Fruit fly (Drosophila melanogaster) whole organism, embryonic: Measurements from ENCODE around the gene Gclc.

Source experiments
- ATbp ChIP-seq: fragments of 200-800 bp; sonication (Bioruptor generic); optimal IDR thresholded peaks from 2 replicates; lab custom pipeline; 2017; ENCODE audit warnings: missing biosample characterization, mild to moderate bottlenecking, missing genetic modification characterization, missing genetic modification reagents
- Bteb2 ChIP-seq: fragments of 200-800 bp; sonication (Bioruptor generic); optimal IDR thresholded peaks from 2 replicates; lab custom pipeline; 2016; ENCODE audit warnings: missing biosample characterization, missing genetic modification characterization
- CG10209 ChIP-seq: fragments of 200-800 bp; sonication (Bioruptor generic); optimal IDR thresholded peaks from 3 replicates; lab custom pipeline; 2017; ENCODE audit warnings: missing biosample characterization, mild to moderate bottlenecking, missing genetic modification characterization, missing genetic modification reagents
- CG10431 ChIP-seq: fragments of 200-800 bp; sonication (Bioruptor generic); optimal IDR thresholded peaks from 3 replicates; lab custom pipeline; 2018; ENCODE audit warnings: missing biosample characterization, mild to moderate bottlenecking, missing genetic modification characterization
- CG12219 ChIP-seq: fragments of 200-800 bp; sonication (Bioruptor generic); optimal IDR thresholded peaks from 3 replicates; lab custom pipeline; 2018; ENCODE audit warnings: missing biosample characterization, mild to moderate bottlenecking, missing genetic modification characterization
- CG12299 ChIP-seq: fragments of 200-800 bp; sonication (Bioruptor generic); optimal IDR thresholded peaks from 2 replicates; lab custom pipeline; 2018; ENCODE audit warnings: missing biosample characterization, mild to moderate bottlenecking, missing genetic modification characterization
- CG1233 ChIP-seq: fragments of 200-800 bp; sonication (Bioruptor generic); optimal IDR thresholded peaks from 4 replicates; lab custom pipeline; 2018; ENCODE audit warnings: missing biosample characterization, mild to moderate bottlenecking, missing genetic modification characterization
- CG14860 ChIP-seq: fragments of 200-800 bp; sonication (Bioruptor generic); IDR thresholded peaks from 3 replicates; pipeline ENCODE4 v1.3.6; 2022; ENCODE audit warnings: missing biosample characterization, missing genetic modification characterization; ENCODE audit not compliant: partially characterized antibody
- CG14965 ChIP-seq: fragments of 200-800 bp; sonication (Bioruptor generic); optimal IDR thresholded peaks from 2 replicates; lab custom pipeline; 2016; ENCODE audit warnings: missing biosample characterization, missing genetic modification characterization, borderline replicate concordance
- CG15601 ChIP-seq: fragments of 200-800 bp; sonication (Bioruptor generic); optimal IDR thresholded peaks from 3 replicates; lab custom pipeline; 2019; ENCODE audit warnings: missing biosample characterization, mild to moderate bottlenecking, missing genetic modification characterization, moderate library complexity
- CG17359 ChIP-seq: fragments of 200-800 bp; sonication (Bioruptor generic); optimal IDR thresholded peaks from 3 replicates; lab custom pipeline; 2018; ENCODE audit warnings: missing biosample characterization, mild to moderate bottlenecking, missing genetic modification characterization, moderate library complexity
- CG18599 ChIP-seq: fragments of 200-800 bp; sonication (Bioruptor generic); optimal IDR thresholded peaks from 3 replicates; lab custom pipeline; 2017; ENCODE audit warnings: missing biosample characterization, missing genetic modification characterization, mild to moderate bottlenecking, moderate library complexity, missing genetic modification reagents
- CG2678 ChIP-seq: fragments of 200-800 bp; sonication (Bioruptor generic); optimal IDR thresholded peaks from 3 replicates; lab custom pipeline; 2019; ENCODE audit warnings: missing biosample characterization, mild to moderate bottlenecking, missing genetic modification characterization, moderate library complexity
- CG2889 ChIP-seq: fragments of 200-800 bp; sonication (Bioruptor generic); IDR thresholded peaks from 3 replicates; pipeline ENCODE4 v1.3.6; 2022; ENCODE audit warnings: missing biosample characterization, missing genetic modification characterization
- CG31224 ChIP-seq: fragments of 200-800 bp; sonication (Bioruptor generic); IDR thresholded peaks from 2 replicates; pipeline ENCODE4 v1.3.6; 2022; ENCODE audit warnings: missing biosample characterization, missing genetic modification characterization
- CG33213 ChIP-seq: fragments of 200-800 bp; sonication (Bioruptor generic); optimal IDR thresholded peaks from 3 replicates; lab custom pipeline; 2016; ENCODE audit warnings: missing biosample characterization, missing genetic modification characterization
- CG3995 ChIP-seq: fragments of 200-800 bp; sonication (Bioruptor generic); optimal IDR thresholded peaks from 3 replicates; lab custom pipeline; 2016; ENCODE audit warnings: missing biosample characterization, missing genetic modification characterization
- CG42726 ChIP-seq: fragments of 200-800 bp; sonication (Bioruptor generic); IDR thresholded peaks from 2 replicates; pipeline ENCODE4 v1.3.6; 2022; ENCODE audit warnings: missing biosample characterization, missing genetic modification characterization; ENCODE audit not compliant: partially characterized antibody
- CG4424 ChIP-seq: fragments of 200-800 bp; sonication (Bioruptor generic); optimal IDR thresholded peaks from 3 replicates; lab custom pipeline; 2016; ENCODE audit warnings: missing biosample characterization, missing genetic modification characterization
- CG4617 ChIP-seq: fragments of 200-800 bp; sonication (Bioruptor generic); optimal IDR thresholded peaks from 3 replicates; lab custom pipeline; 2016; ENCODE audit warnings: missing biosample characterization, missing genetic modification characterization, borderline replicate concordance
- CG4854 ChIP-seq: fragments of 200-800 bp; sonication (Bioruptor generic); optimal IDR thresholded peaks from 2 replicates; lab custom pipeline; 2016; ENCODE audit warnings: missing biosample characterization, missing genetic modification characterization, inconsistent platforms
- CG7987 ChIP-seq: fragments of 200-800 bp; sonication (Bioruptor generic); optimal IDR thresholded peaks from 2 replicates; lab custom pipeline; 2018; ENCODE audit warnings: missing biosample characterization, mild to moderate bottlenecking, missing genetic modification characterization, moderate library complexity
- CG8281 ChIP-seq: fragments of 200-800 bp; sonication (Bioruptor generic); optimal IDR thresholded peaks from 2 replicates; lab custom pipeline; 2018; ENCODE audit warnings: missing biosample characterization, mild to moderate bottlenecking, missing genetic modification characterization, moderate library complexity
- CG8944 ChIP-seq: fragments of 200-800 bp; sonication (Bioruptor generic); optimal IDR thresholded peaks from 3 replicates; lab custom pipeline; 2016; ENCODE audit warnings: missing biosample characterization, missing genetic modification characterization
- Dip3 ChIP-seq: fragments of 200-800 bp; sonication (Bioruptor generic); optimal IDR thresholded peaks from 3 replicates; lab custom pipeline; 2016; ENCODE audit warnings: missing biosample characterization, missing genetic modification characterization
- Dll ChIP-seq: fragments of 200-800 bp; sonication (Bioruptor generic); IDR thresholded peaks from 4 replicates; pipeline ENCODE4 v1.3.6; 2022; ENCODE audit warnings: missing biosample characterization, missing genetic modification characterization; ENCODE audit not compliant: partially characterized antibody
- Doc2 ChIP-seq: fragments of 200-800 bp; sonication (Bioruptor generic); IDR thresholded peaks from 2 replicates; pipeline ENCODE4 v1.3.6; 2022; ENCODE audit warnings: missing biosample characterization, missing genetic modification characterization
- Ets97D ChIP-seq: fragments of 200-800 bp; sonication (Bioruptor generic); optimal IDR thresholded peaks from 3 replicates; lab custom pipeline; 2016; ENCODE audit warnings: missing biosample characterization, missing genetic modification characterization
- Gug ChIP-seq: fragments of 200-800 bp; sonication (Bioruptor generic); IDR thresholded peaks from 4 replicates; pipeline ENCODE4 v1.3.6; 2022; ENCODE audit warnings: missing biosample characterization, missing genetic modification characterization
- HLH3B ChIP-seq: fragments of 200-800 bp; sonication (Bioruptor generic); IDR thresholded peaks from 2 replicates; pipeline ENCODE4 v1.3.6; 2022; ENCODE audit warnings: missing biosample characterization, missing genetic modification characterization
- HmgZ ChIP-seq: fragments of 200-800 bp; sonication (Bioruptor generic); optimal IDR thresholded peaks from 2 replicates; lab custom pipeline; 2018; ENCODE audit warnings: missing biosample characterization, mild to moderate bottlenecking, missing genetic modification characterization
- Hmx ChIP-seq: fragments of 200-800 bp; sonication (Bioruptor generic); optimal IDR thresholded peaks from 2 replicates; lab custom pipeline; 2016; ENCODE audit warnings: missing biosample characterization, missing genetic modification characterization
- Hr39 ChIP-seq: fragments of >200 bp; optimal IDR thresholded peaks from 2 replicates; lab custom pipeline; 2017
- Mrtf ChIP-seq: fragments of 200-800 bp; sonication (Bioruptor generic); IDR thresholded peaks from 3 replicates; pipeline ENCODE4 v1.3.6; 2022; ENCODE audit warnings: missing biosample characterization, missing genetic modification characterization
- Ptx1 ChIP-seq: fragments of 200-800 bp; sonication (Bioruptor generic); IDR thresholded peaks from 2 replicates; pipeline ENCODE4 v1.3.6; 2022; ENCODE audit warnings: missing biosample characterization, missing genetic modification characterization
- bigmax ChIP-seq: fragments of 200-800 bp; sonication (Bioruptor generic); optimal IDR thresholded peaks from 2 replicates; lab custom pipeline; 2018; ENCODE audit warnings: missing biosample characterization, mild to moderate bottlenecking, missing genetic modification characterization
- croc ChIP-seq: fragments of 200-800 bp; sonication (Bioruptor generic); conservative IDR thresholded peaks from 3 replicates; pipeline ENCODE4 v1.3.6; 2022; ENCODE audit warnings: missing biosample characterization, missing genetic modification characterization
- fru ChIP-seq: fragments of >200 bp; optimal IDR thresholded peaks from 2 replicates; lab custom pipeline; 2017
- ftz-f1 ChIP-seq: fragments of 200-800 bp; sonication (Bioruptor generic); optimal IDR thresholded peaks from 2 replicates; lab custom pipeline; 2016; ENCODE audit warnings: missing biosample characterization, missing genetic modification characterization
- gcm2 ChIP-seq: fragments of 200-800 bp; sonication (Bioruptor generic); optimal IDR thresholded peaks from 2 replicates; lab custom pipeline; 2016; ENCODE audit warnings: missing biosample characterization, missing genetic modification characterization
- h ChIP-seq: fragments of >200 bp; optimal IDR thresholded peaks from 2 replicates; lab custom pipeline; 2017
- insv ChIP-seq, 2 experiments: fragments of 200-800 bp; sonication (Bioruptor generic); optimal IDR thresholded peaks; 3 replicates each; lab custom pipeline; 2016 to 2018; ENCODE audit warnings: missing biosample characterization in 2 of 2, missing genetic modification characterization in 2 of 2
- klu ChIP-seq: fragments of 200-800 bp; sonication (Bioruptor generic); IDR thresholded peaks from 2 replicates; pipeline ENCODE4 v1.3.6; 2022; ENCODE audit warnings: missing biosample characterization, missing genetic modification characterization
- mld ChIP-seq: fragments of 200-800 bp; sonication (Bioruptor generic); IDR thresholded peaks from 3 replicates; pipeline ENCODE4 v1.3.6; 2022; ENCODE audit warnings: missing biosample characterization, missing genetic modification characterization; ENCODE audit not compliant: partially characterized antibody
- row ChIP-seq: fragments of 200-800 bp; sonication (Bioruptor generic); IDR thresholded peaks from 3 replicates; pipeline ENCODE4 v1.3.6; 2022; ENCODE audit warnings: missing biosample characterization, missing genetic modification characterization
- sens-2 ChIP-seq: fragments of 200-800 bp; sonication (Bioruptor generic); IDR thresholded peaks from 2 replicates; pipeline ENCODE4 v1.3.6; 2022; ENCODE audit warnings: missing biosample characterization, missing genetic modification characterization
- sima ChIP-seq: fragments of 200-800 bp; sonication (Bioruptor generic); optimal IDR thresholded peaks from 2 replicates; lab custom pipeline; 2016; ENCODE audit warnings: missing biosample characterization, missing genetic modification characterization
- ssp ChIP-seq: fragments of 200-800 bp; sonication (Bioruptor generic); IDR thresholded peaks from 2 replicates; pipeline ENCODE4 v1.3.6; 2022; ENCODE audit warnings: missing biosample characterization, missing genetic modification characterization
- wek ChIP-seq: fragments of 200-800 bp; sonication (Bioruptor generic); optimal IDR thresholded peaks from 3 replicates; lab custom pipeline; 2018; ENCODE audit warnings: missing biosample characterization, mild to moderate bottlenecking, missing genetic modification characterization, moderate library complexity

Gene Gclc

dm6 chrX:8100026-8100825, 15.7 kb downstream of the Gclc start (continued):
- TF ChIP-seq CG17359 (tag; lab: Kevin White, UChicago) (peak; percentile 90), CG3995 (GFP tag; lab: Kevin White, UChicago) (no peak), CG4854 (GFP tag; lab: Kevin White, UChicago) (peak; percentile 65), CG33213 (GFP tag; lab: Kevin White, UChicago) (no peak), Gug (GFP tag; lab: Robert Waterston, UW) (peak; percentile 67; the same call in 2 of the 4 replicates), CG14860 (GFP tag; lab: Robert Waterston, UW) (no peak), h (lab: Kevin White, UChicago) (no peak), row (GFP tag; lab: Robert Waterston, UW) (peak; percentile 92), CG4617 (GFP tag; lab: Kevin White, UChicago) (peak; percentile 26), CG8944 (GFP tag; lab: Kevin White, UChicago) (peak; percentile 34), ftz-f1 (GFP tag; lab: Kevin White, UChicago) (no peak), Dip3 (GFP tag; lab: Kevin White, UChicago) (peak; percentile 42), ssp (peak; percentile 58), CG14965 (no peak), Hr39 (lab: Kevin White, UChicago) (no peak), CG12299 (peak; percentile 74), wek (GFP tag; lab: Kevin White, UChicago) (no peak), CG7987 (GFP tag; lab: Kevin White, UChicago) (peak; percentile 59), insv (GFP tag; optimal IDR thresholded peaks at IDR 0.05; lab: Kevin White, UChicago) (no peak), CG2678 (tag; lab: Kevin White, UChicago) (peak; percentile 87), HLH3B (GFP tag; lab: Robert Waterston, UW) (peak; percentile 92), Doc2 (GFP tag; lab: Robert Waterston, UW) (no peak), CG18599 (GFP tag; lab: Kevin White, UChicago) (peak; percentile 95), CG42726 (GFP tag; lab: Robert Waterston, UW) (no peak), CG15601 (tag; lab: Kevin White, UChicago) (peak; percentile 77), CG31224 (GFP tag; lab: Robert Waterston, UW) (peak; percentile 47; the same call in 1 of the 2 replicates), HmgZ (tag; lab: Kevin White, UChicago) (peak; percentile 75), CG4424 (GFP tag; lab: Kevin White, UChicago) (peak; percentile 81), Hmx (GFP tag; lab: Kevin White, UChicago) (no peak), Ptx1 (GFP tag; lab: Robert Waterston, UW) (peak; percentile 89), CG2889 (GFP tag; lab: Robert Waterston, UW) (peak; percentile 73), croc (peak; percentile 66; the same call in 2 of the 3 replicates), Dll (GFP tag; lab: Robert Waterston, UW) (no peak), ATbp (GFP tag; lab: Kevin White, UChicago) (peak; percentile 90), CG8281 (tag; lab: Kevin White, UChicago) (peak; percentile 21), fru (lab: Kevin White, UChicago) (no peak), CG10431 (GFP tag; lab: Kevin White, UChicago) (peak; percentile 59), Bteb2 (GFP tag; lab: Kevin White, UChicago) (peak; percentile 57), sima (GFP tag; lab: Kevin White, UChicago) (no peak), CG10209 (GFP tag; lab: Kevin White, UChicago) (peak; percentile 74), bigmax (no peak), mld (GFP tag; lab: Robert Waterston, UW) (no peak), Ets97D (GFP tag; lab: Kevin White, UChicago) (peak; percentile 6), klu (peak; percentile 58; the same call in 1 of the 2 replicates), sens-2 (GFP tag; lab: Robert Waterston, UW) (peak; percentile 64), Mrtf (GFP tag; lab: Robert Waterston, UW) (peak; percentile 78; the same call in 2 of the 3 replicates), CG1233 (peak; percentile 70), CG12219 (peak; percentile 69), gcm2 (peak; percentile 4)
